Worm (Caenorhabditis elegans) whole organism, young adult: ENCODE measurements around the gene C28G1.6.

ENCODE experiments used
- B0019.2 ChIP-seq: fragments of 200-800 bp; sonication (Bioruptor generic); conservative IDR thresholded peaks from 2 replicates; pipeline ENCODE4 v1.3.6; 2022; ENCODE audit warnings: missing genetic modification reagents, missing genetic modification characterization, missing compliant biosample characterization
- B0336.3 ChIP-seq: fragments of 200-800 bp; sonication (Bioruptor generic); IDR thresholded peaks from 2 replicates; pipeline ENCODE4 v1.3.6; 2022; ENCODE audit warnings: missing genetic modification characterization, missing compliant biosample characterization
- C06A6.2 ChIP-seq: fragments of 200-800 bp; sonication (Bioruptor generic); conservative IDR thresholded peaks from 2 replicates; pipeline ENCODE4 v1.3.6; 2022; ENCODE audit warnings: missing genetic modification characterization, missing compliant biosample characterization
- D2030.7 ChIP-seq: fragments of 200-800 bp; sonication (Bioruptor generic); IDR thresholded peaks from 2 replicates; pipeline ENCODE4 v1.3.6; 2022; ENCODE audit warnings: missing genetic modification reagents, missing genetic modification characterization, missing compliant biosample characterization
- F23B12.7 ChIP-seq: sonication (generic microtip); optimal IDR thresholded peaks from 2 replicates; lab custom pipeline; 2017; ENCODE audit warnings: missing genetic modification characterization, mild to moderate bottlenecking, missing compliant biosample characterization, antibody characterized with exemption, moderate library complexity; ENCODE audit not compliant: insufficient read depth
- F37B4.10 ChIP-seq: fragments of 200-800 bp; sonication (Bioruptor generic); IDR thresholded peaks from 2 replicates; pipeline ENCODE4 v1.3.6; 2022; ENCODE audit warnings: missing genetic modification characterization, missing compliant biosample characterization
- F39B2.1 ChIP-seq: fragments of 200-800 bp; sonication (Bioruptor generic); IDR thresholded peaks from 2 replicates; pipeline ENCODE4 v1.3.6; 2022; ENCODE audit warnings: missing genetic modification reagents, missing genetic modification characterization, missing compliant biosample characterization
- F49E8.2 ChIP-seq: sonication (generic microtip); optimal IDR thresholded peaks from 3 replicates; lab custom pipeline; 2017; ENCODE audit warnings: missing genetic modification characterization, mild to moderate bottlenecking, missing compliant biosample characterization, antibody characterized with exemption, moderate library complexity; ENCODE audit not compliant: insufficient read depth
- F52B5.7 ChIP-seq: sonication (generic microtip); optimal IDR thresholded peaks from 2 replicates; lab custom pipeline; 2016; ENCODE audit warnings: mild to moderate bottlenecking, missing genetic modification characterization, missing compliant biosample characterization
- F55B11.4 ChIP-seq: sonication (generic microtip); optimal IDR thresholded peaks from 2 replicates; lab custom pipeline; 2016; ENCODE audit warnings: missing compliant biosample characterization, missing genetic modification characterization, borderline replicate concordance; ENCODE audit not compliant: insufficient read depth
- Y53G8AR.9 ChIP-seq: fragments of 200-800 bp; sonication (Bioruptor generic); conservative IDR thresholded peaks from 2 replicates; pipeline ENCODE4 v1.3.6; 2022; ENCODE audit warnings: missing genetic modification reagents, missing genetic modification characterization, missing compliant biosample characterization
- Y67H2A.10 ChIP-seq: fragments of 200-800 bp; sonication (Bioruptor generic); conservative IDR thresholded peaks from 2 replicates; pipeline ENCODE4 v1.3.6; 2022; ENCODE audit warnings: missing genetic modification reagents, missing genetic modification characterization, missing compliant biosample characterization
- ama-1 ChIP-seq, 3 experiments: fragments of 150-350 bp in 1 of 3; sonication (generic microtip) in 2 of 3; optimal IDR thresholded peaks; 2 replicates each; lab custom pipeline; 2014 to 2018; ENCODE audit warnings: missing biosample characterization in 2 of 3, missing genetic modification characterization in 2 of 3, missing genetic modification reagents in 2 of 3
- aptf-2 ChIP-seq: fragments of 200-800 bp; sonication (Bioruptor generic); conservative IDR thresholded peaks from 2 replicates; pipeline ENCODE4 v1.3.6; 2022; ENCODE audit warnings: missing genetic modification reagents, missing genetic modification characterization, missing compliant biosample characterization
- attf-6 ChIP-seq: fragments of 200-800 bp; sonication (Bioruptor generic); IDR thresholded peaks from 2 replicates; pipeline ENCODE4 v1.3.6; 2022; ENCODE audit warnings: missing genetic modification reagents, missing genetic modification characterization, missing compliant biosample characterization
- cebp-1 ChIP-seq, 2 experiments: fragments of 200-800 bp in 1 of 2; sonication (Bioruptor generic) in 1 of 2; sonication (generic microtip) in 1 of 2; IDR thresholded peaks in 1 of 2; optimal IDR thresholded peaks in 1 of 2; 2 replicates each; pipeline versions ENCODE4 v1.3.6 to Lab custom; 2017 to 2022; ENCODE audit warnings: missing compliant biosample characterization in 2 of 2, missing genetic modification characterization in 2 of 2, mild to moderate bottlenecking in 1 of 2, missing genetic modification reagents in 1 of 2, moderate library complexity in 1 of 2
- ceh-100 ChIP-seq: fragments of 200-800 bp; sonication (Bioruptor generic); IDR thresholded peaks from 2 replicates; pipeline ENCODE4 v1.3.6; 2022; ENCODE audit warnings: missing genetic modification reagents, missing genetic modification characterization, missing compliant biosample characterization
- ceh-27 ChIP-seq: fragments of 200-800 bp; sonication (Bioruptor generic); optimal IDR thresholded peaks from 2 replicates; lab custom pipeline; 2018; ENCODE audit warnings: mild to moderate bottlenecking, missing genetic modification characterization, moderate library complexity, missing compliant biosample characterization
- ceh-40 ChIP-seq: fragments of 200-800 bp; sonication (Bioruptor generic); IDR thresholded peaks from 2 replicates; pipeline ENCODE4 v1.3.6; 2022; ENCODE audit warnings: missing genetic modification characterization, missing compliant biosample characterization
- dox-1 ChIP-seq: fragments of 200-800 bp; sonication (Bioruptor generic); IDR thresholded peaks from 2 replicates; pipeline ENCODE4 v1.3.6; 2022; ENCODE audit warnings: missing genetic modification reagents, missing genetic modification characterization, missing compliant biosample characterization
- egl-18 ChIP-seq: fragments of 200-800 bp; sonication (Bioruptor generic); IDR thresholded peaks from 2 replicates; pipeline ENCODE4 v1.3.6; 2022; ENCODE audit warnings: missing genetic modification reagents, missing genetic modification characterization, missing compliant biosample characterization
- egl-44 ChIP-seq: fragments of 200-800 bp; sonication (Bioruptor generic); IDR thresholded peaks from 2 replicates; pipeline ENCODE4 v1.3.6; 2022; ENCODE audit warnings: missing genetic modification reagents, missing genetic modification characterization, missing compliant biosample characterization
- ekl-4 ChIP-seq: fragments of 200-800 bp; sonication (Bioruptor generic); IDR thresholded peaks from 2 replicates; pipeline ENCODE4 v1.3.6; 2022; ENCODE audit warnings: missing genetic modification reagents, missing genetic modification characterization, missing compliant biosample characterization
- fkh-3 ChIP-seq: sonication (generic microtip); optimal IDR thresholded peaks from 2 replicates; lab custom pipeline; 2016; ENCODE audit warnings: mild to moderate bottlenecking, missing genetic modification characterization, missing compliant biosample characterization
- hlh-26 ChIP-seq: fragments of 200-800 bp; sonication (Bioruptor generic); conservative IDR thresholded peaks from 2 replicates; pipeline ENCODE4 v1.3.6; 2022; ENCODE audit warnings: missing genetic modification reagents, missing genetic modification characterization, missing compliant biosample characterization
- hmg-1.2 ChIP-seq: fragments of 200-800 bp; sonication (Bioruptor generic); IDR thresholded peaks from 2 replicates; pipeline ENCODE4 v1.3.6; 2022; ENCODE audit warnings: missing genetic modification reagents, missing genetic modification characterization, missing compliant biosample characterization
- hsf-1 ChIP-seq: fragments of 200-800 bp; sonication (Bioruptor generic); IDR thresholded peaks from 2 replicates; pipeline ENCODE4 v1.3.6; 2022; ENCODE audit warnings: missing genetic modification reagents, missing genetic modification characterization, missing compliant biosample characterization
- lin-40 ChIP-seq: sonication (generic microtip); optimal IDR thresholded peaks from 2 replicates; lab custom pipeline; 2016; ENCODE audit warnings: missing genetic modification characterization, mild to moderate bottlenecking, missing compliant biosample characterization, missing genotype, missing genetic modification reagents
- lin-54 ChIP-seq: fragments of 200-800 bp; sonication (Bioruptor generic); optimal IDR thresholded peaks from 2 replicates; lab custom pipeline; 2018; ENCODE audit warnings: mild to moderate bottlenecking, missing genetic modification characterization, missing compliant biosample characterization
- lsl-1 ChIP-seq: fragments of 200-800 bp; sonication (Bioruptor generic); optimal IDR thresholded peaks from 2 replicates; lab custom pipeline; 2018; ENCODE audit warnings: mild to moderate bottlenecking, missing genetic modification characterization, moderate library complexity, missing compliant biosample characterization
- madf-10 ChIP-seq: sonication (generic microtip); optimal IDR thresholded peaks from 2 replicates; lab custom pipeline; 2016; ENCODE audit warnings: mild to moderate bottlenecking, missing genetic modification characterization, missing compliant biosample characterization
- madf-3 ChIP-seq: fragments of 200-800 bp; sonication (Bioruptor generic); IDR thresholded peaks from 2 replicates; pipeline ENCODE4 v1.3.6; 2022; ENCODE audit warnings: missing genetic modification reagents, missing genetic modification characterization, missing compliant biosample characterization
- mel-28 ChIP-seq: sonication (generic microtip); optimal IDR thresholded peaks from 2 replicates; lab custom pipeline; 2016; ENCODE audit warnings: borderline replicate concordance, mild to moderate bottlenecking, missing genetic modification characterization, missing compliant biosample characterization
- mxl-1 ChIP-seq: sonication (generic microtip); optimal IDR thresholded peaks from 2 replicates; lab custom pipeline; 2016; ENCODE audit warnings: missing genetic modification characterization, missing compliant biosample characterization
- nfya-2 ChIP-seq: fragments of 200-800 bp; sonication (Bioruptor generic); IDR thresholded peaks from 2 replicates; pipeline ENCODE4 v1.3.6; 2022; ENCODE audit warnings: missing genetic modification reagents, missing genetic modification characterization, missing compliant biosample characterization
- nhr-179 ChIP-seq: sonication (generic microtip); optimal IDR thresholded peaks from 2 replicates; lab custom pipeline; 2016; ENCODE audit warnings: mild to moderate bottlenecking, missing genetic modification characterization, missing compliant biosample characterization
- pbrm-1 ChIP-seq: fragments of 200-800 bp; sonication (Bioruptor generic); IDR thresholded peaks from 2 replicates; pipeline ENCODE4 v1.3.6; 2022; ENCODE audit warnings: missing genetic modification reagents, missing genetic modification characterization, missing compliant biosample characterization
- repo-1 ChIP-seq: sonication (generic microtip); optimal IDR thresholded peaks from 2 replicates; lab custom pipeline; 2017; ENCODE audit warnings: mild to moderate bottlenecking, missing genetic modification characterization, missing compliant biosample characterization
- snpc-1.3 ChIP-seq: sonication (generic microtip); optimal IDR thresholded peaks from 2 replicates; lab custom pipeline; 2017; ENCODE audit warnings: missing genetic modification characterization, mild to moderate bottlenecking, missing compliant biosample characterization, antibody characterized with exemption, moderate library complexity, missing genotype, missing genetic modification reagents; ENCODE audit not compliant: insufficient read depth
- tbp1 ChIP-seq: fragments of 200-800 bp; sonication (Bioruptor generic); optimal IDR thresholded peaks from 2 replicates; lab custom pipeline; 2018; ENCODE audit warnings: mild to moderate bottlenecking, missing genetic modification characterization, missing compliant biosample characterization
- tbx-9 ChIP-seq: sonication (generic microtip); optimal IDR thresholded peaks from 2 replicates; lab custom pipeline; 2016; ENCODE audit warnings: borderline replicate concordance, missing genetic modification characterization, inconsistent platforms, missing compliant biosample characterization
- unc-130 ChIP-seq: sonication (generic microtip); optimal IDR thresholded peaks from 2 replicates; lab custom pipeline; 2016; ENCODE audit warnings: missing genetic modification reagents, missing genetic modification characterization, missing compliant biosample characterization
- zfh-2 ChIP-seq: fragments of 200-800 bp; sonication (Bioruptor generic); conservative IDR thresholded peaks from 2 replicates; pipeline ENCODE4 v1.3.6; 2022; ENCODE audit warnings: missing genetic modification reagents, missing genetic modification characterization, missing compliant biosample characterization
- ztf-22 ChIP-seq: fragments of 200-800 bp; sonication (Bioruptor generic); optimal IDR thresholded peaks from 2 replicates; lab custom pipeline; 2018; ENCODE audit warnings: mild to moderate bottlenecking, missing genetic modification characterization, moderate library complexity, missing compliant biosample characterization
- ztf-28 ChIP-seq: fragments of 200-800 bp; sonication (Bioruptor generic); IDR thresholded peaks from 2 replicates; pipeline ENCODE4 v1.3.6; 2022; ENCODE audit warnings: missing genetic modification reagents, missing genetic modification characterization, missing compliant biosample characterization

The C28G1.6 gene

DNA sequence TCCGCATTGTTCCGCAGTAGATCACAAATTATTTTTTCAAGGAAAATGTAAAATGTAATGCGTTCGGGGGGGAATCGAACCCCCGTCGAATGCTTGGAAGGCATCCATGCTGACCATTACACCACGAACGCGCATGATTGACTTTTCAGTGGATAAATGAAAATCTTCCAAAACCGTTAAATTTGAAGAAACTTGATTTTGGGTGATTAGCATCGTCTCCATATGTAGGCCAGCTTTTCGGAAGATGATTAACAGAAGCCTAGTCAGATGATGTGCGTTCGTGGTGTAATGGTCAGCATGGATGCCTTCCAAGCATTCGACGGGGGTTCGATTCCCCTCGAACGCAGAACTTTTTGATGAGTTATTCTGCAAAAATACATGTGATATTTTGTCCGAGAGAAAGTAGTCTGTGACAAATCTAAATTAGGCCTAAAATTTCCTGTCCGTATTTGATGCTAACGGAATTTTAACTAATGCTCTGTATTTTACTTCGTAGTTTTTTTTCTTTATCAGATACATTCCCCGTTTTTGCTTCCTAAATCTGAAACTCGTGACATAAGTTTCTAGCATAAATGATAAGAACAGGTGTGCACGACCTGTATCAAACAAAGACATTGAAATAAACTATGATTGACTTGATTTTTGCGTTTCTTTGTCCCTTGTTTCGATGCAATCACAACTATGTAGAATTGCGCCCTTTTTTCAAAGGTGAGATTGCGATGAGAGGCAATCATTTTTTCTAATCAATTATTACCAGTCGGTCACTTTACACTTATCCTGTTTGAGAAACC is 15.6 kb upstream of the C28G1.6 start, which contains the start of gene C28G1.10 (continued):
- TF ChIP-seq hlh-26 (GFP tag; lab: Robert Waterston, UW), result no peak
- peak; percentile 62; the same call in 1 of the 2 replicates for TF ChIP-seq egl-44
- TF ChIP-seq tbx-9 (tag; lab: Kevin White, UChicago), result no peak
- no peak for TF ChIP-seq zfh-2
- no peak; the same call in 1 of the 2 replicates for TF ChIP-seq Y53G8AR.9
- TF ChIP-seq F55B11.4 (tag; lab: Kevin White, UChicago), result no peak
- no peak; the same call in 1 of the 2 replicates for TF ChIP-seq C06A6.2 (GFP tag; lab: Robert Waterston, UW)
- TF ChIP-seq repo-1 (tag; lab: Kevin White, UChicago), result no peak
- TF ChIP-seq fkh-3 (tag; lab: Kevin White, UChicago), result no peak
- TF ChIP-seq dox-1 (GFP tag; lab: Robert Waterston, UW), result no peak
- peak; percentile 50 for TF ChIP-seq snpc-1.3 (tag; lab: Kevin White, UChicago)
- no peak; the same call in none of the 2 replicates for TF ChIP-seq hsf-1
- TF ChIP-seq B0019.2 (GFP tag; lab: Robert Waterston, UW), result no peak
- TF ChIP-seq D2030.7 (GFP tag; lab: Robert Waterston, UW), result peak; percentile 75
- TF ChIP-seq F23B12.7 (tag; lab: Kevin White, UChicago), result no peak
- no peak for TF ChIP-seq F37B4.10 (GFP tag; lab: Robert Waterston, UW)
- no peak for TF ChIP-seq F49E8.2 (tag; lab: Kevin White, UChicago)
- no peak for TF ChIP-seq mel-28 (tag; lab: Kevin White, UChicago)
- TF ChIP-seq pbrm-1 (GFP tag; lab: Robert Waterston, UW), result 0 out of 2 replicates have a peak, but pooled peaks have one; percentile 38
- no peak for TF ChIP-seq ztf-22
- TF ChIP-seq nfya-2, result 0 out of 2 replicates have a peak, but pooled peaks have one; percentile 27
- no peak for TF ChIP-seq lsl-1
- TF ChIP-seq F39B2.1 (GFP tag; lab: Robert Waterston, UW), result no peak
- no peak for TF ChIP-seq madf-10 (tag; lab: Kevin White, UChicago)
- TF ChIP-seq B0336.3 (GFP tag; lab: Robert Waterston, UW), result no peak
- TF ChIP-seq ceh-40, result peak; percentile 49; the same call in 1 of the 2 replicates
- no peak for TF ChIP-seq Y67H2A.10
- TF ChIP-seq lin-40, result peak; percentile 23
- TF ChIP-seq ceh-100 (GFP tag; lab: Robert Waterston, UW), result no peak
- no peak for TF ChIP-seq egl-18 (GFP tag; lab: Robert Waterston, UW)
- TF ChIP-seq attf-6 (GFP tag; lab: Robert Waterston, UW), result peak; percentile 69
- no peak for TF ChIP-seq madf-3 (GFP tag; lab: Robert Waterston, UW)
- TF ChIP-seq aptf-2 (GFP tag; lab: Robert Waterston, UW), result 0 out of 2 replicates have a peak, but pooled peaks have one; percentile 15
- TF ChIP-seq lin-54, result no peak
- peak; percentile 85 for TF ChIP-seq tbp1
- TF ChIP-seq hmg-1.2 (GFP tag; lab: Robert Waterston, UW), result peak; percentile 63
- TF ChIP-seq ekl-4 (GFP tag; lab: Robert Waterston, UW), result no peak
- no peak for TF ChIP-seq F52B5.7 (tag; lab: Kevin White, UChicago)
- TF ChIP-seq cebp-1 (GFP tag; IDR thresholded peaks at IDR 0.05; lab: Robert Waterston, UW), result peak; percentile 15; the same call in 1 of the 2 replicates
- TF ChIP-seq cebp-1 (tag; optimal IDR thresholded peaks at IDR 0.05; lab: Kevin White, UChicago), result no peak
- TF ChIP-seq ama-1 (optimal IDR thresholded peaks at IDR 0.05; lab: Kevin White, UChicago), result no peak
- TF ChIP-seq ama-1 (GFP tag; optimal IDR thresholded peaks at IDR 0.05; lab: Kevin White, UChicago), result no peak
- TF ChIP-seq nhr-179 (tag; lab: Kevin White, UChicago), result no peak
- no peak for TF ChIP-seq ztf-28
- TF ChIP-seq mxl-1, result peak; percentile 36
- TF ChIP-seq unc-130, result no peak
- TF ChIP-seq ceh-27 (GFP tag; lab: Kevin White, UChicago), result no peak
